Fruit fly (Drosophila melanogaster): ENCODE measurements around the gene HisCl1.

HisCl1 gene

dm6 chr3R:11778012-11778865 lies 8.7 kb upstream of the HisCl1 start (continued):
- TF ChIP-seq ss (GFP tag; optimal IDR thresholded peaks at IDR 0.05) (peak; percentile 30 to 70), CG6276 (GFP tag; optimal IDR thresholded peaks at IDR 0.05) (peak; percentile 53), CG10631 (GFP tag; optimal IDR thresholded peaks at IDR 0.05) (peak; percentile 68), esn (GFP tag; optimal IDR thresholded peaks at IDR 0.05) (peak; percentile 63), CG6163 (GFP tag; IDR thresholded peaks at IDR 0.05) (peak; percentile 73), topi (GFP tag; optimal IDR thresholded peaks at IDR 0.05) (no peak), spab (GFP tag; optimal IDR thresholded peaks at IDR 0.05) (peak; percentile 52), fd85E (GFP tag; optimal IDR thresholded peaks at IDR 0.05) (no peak), dsx (GFP tag; optimal IDR thresholded peaks at IDR 0.05; ENCODE audit: poor library complexity, severe bottlenecking) (peak; percentile 58), Sox102F (GFP tag; optimal IDR thresholded peaks at IDR 0.05) (peak; percentile 52), Sox15 (GFP tag; optimal IDR thresholded peaks at IDR 0.05) (peak; percentile 77), CG31627 (GFP tag; optimal IDR thresholded peaks at IDR 0.05) (peak; percentile 34), CG4318 (GFP tag; optimal IDR thresholded peaks at IDR 0.05) (peak; percentile 79), achi (GFP tag; optimal IDR thresholded peaks at IDR 0.05) (peak; percentile 80), CG6854 (GFP tag; optimal IDR thresholded peaks at IDR 0.05) (peak; percentile 81), CG8632 (GFP tag; optimal IDR thresholded peaks at IDR 0.05) (peak; percentile 69), CG7368 (GFP tag; optimal IDR thresholded peaks at IDR 0.05) (no peak), CG1621 (tag; optimal IDR thresholded peaks at IDR 0.05) (peak; percentile 54), Gug (GFP tag; IDR thresholded peaks at IDR 0.05) (peak; percentile 36; the same call in 1 of the 2 replicates)

- TF ChIP-seq lz (GFP tag; optimal IDR thresholded peaks at IDR 0.05) = no peak
- peak; percentile 77 for TF ChIP-seq CG6163 (GFP tag; IDR thresholded peaks at IDR 0.05)
- 0 out of 2 replicates have a peak, but pooled peaks have one; percentile 30 for TF ChIP-seq Gug (GFP tag; IDR thresholded peaks at IDR 0.05)
- peak; percentile 41; the same call in 1 of the 2 replicates for TF ChIP-seq CG11294 (GFP tag; IDR thresholded peaks at IDR 0.05)
- TF ChIP-seq CG8632 (GFP tag; optimal IDR thresholded peaks at IDR 0.05) = no peak
- no peak for TF ChIP-seq fd59A (GFP tag; optimal IDR thresholded peaks at IDR 0.05)
Measured at dm6 chr3R:11778879-11779278, 8.1 kb upstream of the HisCl1 start.

- TF ChIP-seq Gug (GFP tag; IDR thresholded peaks at IDR 0.05) (peak; percentile 74), CG6276 (GFP tag; optimal IDR thresholded peaks at IDR 0.05) (peak; percentile 76), Eip93F (GFP tag; optimal IDR thresholded peaks at IDR 0.05) (peak; percentile 81), OdsH (GFP tag; optimal IDR thresholded peaks at IDR 0.05) (peak; percentile 94), CG1621 (tag; optimal IDR thresholded peaks at IDR 0.05) (peak; percentile 81), CG11762 (GFP tag; optimal IDR thresholded peaks at IDR 0.05; ENCODE audit: insufficient read depth) (peak; percentile 89), salr (GFP tag; optimal IDR thresholded peaks at IDR 0.05) (peak; percentile 87 to 91), CG6854 (GFP tag; optimal IDR thresholded peaks at IDR 0.05) (peak; percentile 60), esn (GFP tag; optimal IDR thresholded peaks at IDR 0.05) (peak; percentile 95), CG6808 (GFP tag; optimal IDR thresholded peaks at IDR 0.05) (peak; percentile 89), CG15336 (GFP tag; IDR thresholded peaks at IDR 0.05) (peak; percentile 74), ss (GFP tag; optimal IDR thresholded peaks at IDR 0.05) (peak; percentile 79 to 91), CG11294 (GFP tag; IDR thresholded peaks at IDR 0.05) (no peak; the same call in 1 of the 2 replicates), Sox14 (GFP tag; optimal IDR thresholded peaks at IDR 0.05) (peak; percentile 94), fd85E (GFP tag; optimal IDR thresholded peaks at IDR 0.05) (peak; percentile 67), CG32006 (GFP tag; optimal IDR thresholded peaks at IDR 0.05) (peak; percentile 93), dsx (GFP tag; optimal IDR thresholded peaks at IDR 0.05; ENCODE audit: poor library complexity, severe bottlenecking) (peak; percentile 92), Eip75B (GFP tag; optimal IDR thresholded peaks at IDR 0.05) (peak; percentile 91), CG3032 (tag; optimal IDR thresholded peaks at IDR 0.05) (peak; percentile 93), fkh (GFP tag; optimal IDR thresholded peaks at IDR 0.05) (peak; percentile 58), CG10631 (GFP tag; optimal IDR thresholded peaks at IDR 0.05) (peak; percentile 91), spab (GFP tag; optimal IDR thresholded peaks at IDR 0.05) (peak; percentile 88), Hr4 (GFP tag; optimal IDR thresholded peaks at IDR 0.05) (peak; percentile 88), CG7368 (GFP tag; optimal IDR thresholded peaks at IDR 0.05) (peak; percentile 81), svp (GFP tag) (peak; percentile 97), vri (GFP tag; optimal IDR thresholded peaks at IDR 0.05) (peak; percentile 85), fd59A (GFP tag; optimal IDR thresholded peaks at IDR 0.05) (peak; percentile 92), Sox15 (GFP tag; optimal IDR thresholded peaks at IDR 0.05) (peak; percentile 88), Met (GFP tag; optimal IDR thresholded peaks at IDR 0.05) (peak; percentile 96), Blimp-1 (GFP tag; optimal IDR thresholded peaks at IDR 0.05) (peak; percentile 93), net (GFP tag; optimal IDR thresholded peaks at IDR 0.05) (peak; percentile 85), pdm3 (GFP tag; optimal IDR thresholded peaks at IDR 0.05) (peak; percentile 94), Eip78C (GFP tag) (peak; percentile 99)
Measured at dm6 chr3R:11779357-11780018, 7.5 kb upstream of the HisCl1 start.

Data from whole organism, prepupa.